Fruit fly (Drosophila melanogaster) Kc167 (cell line): ENCODE data around the gene CG8086.

Source experiments
- Myc ChIP-seq: fragments of >200 bp; optimal IDR thresholded peaks from 2 replicates; lab custom pipeline; 2017; ENCODE audit warnings: missing external identifiers
- Sin3A ChIP-seq: fragments of >200 bp; optimal IDR thresholded peaks from 2 replicates; lab custom pipeline; 2018; ENCODE audit warnings: missing external identifiers
- h ChIP-seq: fragments of >200 bp; optimal IDR thresholded peaks from 3 replicates; lab custom pipeline; 2018; ENCODE audit warnings: missing external identifiers
- insv ChIP-seq: fragments of >200 bp; optimal IDR thresholded peaks from 3 replicates; lab custom pipeline; 2018; ENCODE audit warnings: missing external identifiers
- psq ChIP-seq: fragments of >200 bp; optimal IDR thresholded peaks from 2 replicates; lab custom pipeline; 2017; ENCODE audit warnings: missing external identifiers
- ttk ChIP-seq: sonication (Bioruptor generic); optimal IDR thresholded peaks from 2 replicates; lab custom pipeline; 2017; ENCODE audit warnings: missing external identifiers

DNA sequence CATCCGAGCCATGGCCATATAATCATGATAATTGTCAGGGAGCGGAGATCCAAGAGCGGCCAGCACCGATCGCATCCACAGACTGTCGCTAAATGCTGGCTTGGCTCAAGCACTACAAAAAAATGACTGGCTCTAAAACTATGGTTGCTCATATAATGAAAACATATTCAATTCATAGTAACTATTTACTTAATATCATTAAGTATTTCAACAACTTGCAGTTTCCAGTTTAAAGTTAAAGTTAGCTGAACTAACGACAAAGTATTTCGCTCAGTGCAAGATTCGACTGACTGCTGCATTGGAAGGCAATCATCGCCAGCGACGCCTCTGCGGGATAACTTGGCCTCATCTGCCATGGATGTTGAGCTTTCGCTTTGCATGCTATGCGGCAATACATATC, 13.6 kb upstream of the CG8086 start:
- no peak for TF ChIP-seq insv (lab: Kevin White, UChicago)
- TF ChIP-seq Myc (lab: Kevin White, UChicago) = no peak
- TF ChIP-seq psq (lab: Kevin White, UChicago) = no peak
- TF ChIP-seq ttk (lab: Kevin White, UChicago) = no peak
- TF ChIP-seq h (lab: Kevin White, UChicago) = no peak
- TF ChIP-seq Sin3A (lab: Kevin White, UChicago) = no peak
